Fruit fly (Drosophila melanogaster) whole organism, embryonic: Measurements from ENCODE around the gene dsx.

Experiments
- Ada2b ChIP-seq: fragments of 200-800 bp; sonication (Bioruptor generic); IDR thresholded peaks from 2 replicates; pipeline ENCODE4 v1.3.6; 2022; ENCODE audit warnings: missing biosample characterization, missing genetic modification characterization
- Antp ChIP-seq: fragments of 200-800 bp; sonication (Bioruptor generic); optimal IDR thresholded peaks from 3 replicates; lab custom pipeline; 2016; ENCODE audit warnings: missing biosample characterization, missing genetic modification characterization
- CG10209 ChIP-seq: fragments of 200-800 bp; sonication (Bioruptor generic); optimal IDR thresholded peaks from 3 replicates; lab custom pipeline; 2017; ENCODE audit warnings: missing biosample characterization, mild to moderate bottlenecking, missing genetic modification characterization, missing genetic modification reagents
- CG10959 ChIP-seq: fragments of 200-800 bp; sonication (Bioruptor generic); IDR thresholded peaks from 2 replicates; pipeline ENCODE4 v1.3.6; 2022; ENCODE audit warnings: missing biosample characterization, missing genetic modification characterization
- CG11093 ChIP-seq: fragments of 200-800 bp; sonication (Bioruptor generic); IDR thresholded peaks from 3 replicates; pipeline ENCODE4 v1.3.6; 2022; ENCODE audit warnings: missing biosample characterization, missing genetic modification characterization
- CG11560 ChIP-seq: fragments of 200-800 bp; sonication (Bioruptor generic); IDR thresholded peaks from 3 replicates; pipeline ENCODE4 v1.3.6; 2022; ENCODE audit warnings: missing biosample characterization, missing genetic modification characterization
- CG13287 ChIP-seq: fragments of 200-800 bp; sonication (Bioruptor generic); IDR thresholded peaks from 2 replicates; pipeline ENCODE4 v1.3.6; 2022; ENCODE audit warnings: missing biosample characterization, missing genetic modification characterization; ENCODE audit not compliant: partially characterized antibody
- CG14014 ChIP-seq: fragments of 200-800 bp; sonication (Bioruptor generic); IDR thresholded peaks from 2 replicates; pipeline ENCODE4 v1.3.6; 2022; ENCODE audit warnings: missing biosample characterization, missing genetic modification characterization
- CG1602 ChIP-seq: fragments of 200-800 bp; sonication (Bioruptor generic); optimal IDR thresholded peaks from 3 replicates; lab custom pipeline; 2016; ENCODE audit warnings: missing biosample characterization, missing genetic modification characterization
- CG16863 ChIP-seq: fragments of 200-800 bp; sonication (Bioruptor generic); optimal IDR thresholded peaks from 3 replicates; lab custom pipeline; 2016; ENCODE audit warnings: missing biosample characterization, missing genetic modification characterization
- CG18599 ChIP-seq: fragments of 200-800 bp; sonication (Bioruptor generic); optimal IDR thresholded peaks from 3 replicates; lab custom pipeline; 2017; ENCODE audit warnings: missing biosample characterization, missing genetic modification characterization, mild to moderate bottlenecking, moderate library complexity, missing genetic modification reagents
- CG31224 ChIP-seq: fragments of 200-800 bp; sonication (Bioruptor generic); IDR thresholded peaks from 2 replicates; pipeline ENCODE4 v1.3.6; 2022; ENCODE audit warnings: missing biosample characterization, missing genetic modification characterization
- CG31441 ChIP-seq: fragments of 200-800 bp; sonication (Bioruptor generic); IDR thresholded peaks from 2 replicates; pipeline ENCODE4 v1.3.6; 2022; ENCODE audit warnings: missing biosample characterization, missing genetic modification characterization
- CG4424 ChIP-seq: fragments of 200-800 bp; sonication (Bioruptor generic); optimal IDR thresholded peaks from 3 replicates; lab custom pipeline; 2016; ENCODE audit warnings: missing biosample characterization, missing genetic modification characterization
- CG5953 ChIP-seq: fragments of 200-800 bp; sonication (Bioruptor generic); IDR thresholded peaks from 2 replicates; pipeline ENCODE4 v1.3.6; 2022; ENCODE audit warnings: missing biosample characterization, missing genetic modification characterization
- CG6689 ChIP-seq: fragments of 200-800 bp; sonication (Bioruptor generic); IDR thresholded peaks from 2 replicates; pipeline ENCODE4 v1.3.6; 2022; ENCODE audit warnings: missing biosample characterization, missing genetic modification characterization
- CG8281 ChIP-seq: fragments of 200-800 bp; sonication (Bioruptor generic); optimal IDR thresholded peaks from 2 replicates; lab custom pipeline; 2018; ENCODE audit warnings: missing biosample characterization, mild to moderate bottlenecking, missing genetic modification characterization, moderate library complexity
- CG9609 ChIP-seq: fragments of 200-800 bp; sonication (Bioruptor generic); optimal IDR thresholded peaks from 3 replicates; lab custom pipeline; 2016; ENCODE audit warnings: missing biosample characterization, missing genetic modification characterization
- CG9727 ChIP-seq: fragments of 200-800 bp; sonication (Bioruptor generic); optimal IDR thresholded peaks from 3 replicates; lab custom pipeline; 2017; ENCODE audit warnings: missing biosample characterization, mild to moderate bottlenecking, missing genetic modification characterization
- CHES-1-like ChIP-seq: fragments of 200-800 bp; sonication (Bioruptor generic); optimal IDR thresholded peaks from 2 replicates; lab custom pipeline; 2016; ENCODE audit warnings: missing biosample characterization, missing genetic modification characterization
- CrebB ChIP-seq: fragments of 200-800 bp; sonication (Bioruptor generic); optimal IDR thresholded peaks from 3 replicates; lab custom pipeline; 2018; ENCODE audit warnings: missing biosample characterization, mild to moderate bottlenecking, missing genetic modification characterization
- Dad ChIP-seq: fragments of 200-800 bp; sonication (Bioruptor generic); optimal IDR thresholded peaks from 3 replicates; lab custom pipeline; 2016; ENCODE audit warnings: missing biosample characterization, missing genetic modification characterization
- Dip3 ChIP-seq: fragments of 200-800 bp; sonication (Bioruptor generic); optimal IDR thresholded peaks from 3 replicates; lab custom pipeline; 2016; ENCODE audit warnings: missing biosample characterization, missing genetic modification characterization
- HLH4C ChIP-seq: fragments of 200-800 bp; sonication (Bioruptor generic); IDR thresholded peaks from 3 replicates; pipeline ENCODE4 v1.3.6; 2022; ENCODE audit warnings: missing biosample characterization, missing genetic modification characterization; ENCODE audit not compliant: partially characterized antibody
- HLH54F ChIP-seq: fragments of 200-800 bp; sonication (Bioruptor generic); optimal IDR thresholded peaks from 3 replicates; lab custom pipeline; 2016; ENCODE audit warnings: missing biosample characterization, missing genetic modification characterization
- Jarid2 ChIP-seq: fragments of 200-800 bp; sonication (Bioruptor generic); optimal IDR thresholded peaks from 3 replicates; lab custom pipeline; 2017; ENCODE audit warnings: mild to moderate bottlenecking, missing biosample characterization, missing genetic modification reagents, missing genetic modification characterization
- MBD-R2 ChIP-seq: fragments of 200-800 bp; sonication (Bioruptor generic); IDR thresholded peaks from 2 replicates; pipeline ENCODE4 v1.3.6; 2022; ENCODE audit warnings: missing biosample characterization, missing genetic modification characterization
- Mes4 ChIP-seq: fragments of 200-800 bp; sonication (Bioruptor generic); optimal IDR thresholded peaks from 2 replicates; lab custom pipeline; 2016; ENCODE audit warnings: missing biosample characterization, missing genetic modification characterization
- NK7.1 ChIP-seq: fragments of 200-800 bp; sonication (Bioruptor generic); optimal IDR thresholded peaks from 3 replicates; lab custom pipeline; 2016; ENCODE audit warnings: missing biosample characterization, missing genetic modification characterization
- Pdp1 ChIP-seq, 2 experiments: fragments of 200-800 bp; sonication (Bioruptor generic); optimal IDR thresholded peaks; 3 replicates each; lab custom pipeline; 2016; ENCODE audit warnings: missing biosample characterization in 2 of 2, missing genetic modification characterization in 2 of 2, mild to moderate bottlenecking in 1 of 2, moderate library complexity in 1 of 2
- Spps ChIP-seq: fragments of 200-800 bp; sonication (Bioruptor generic); optimal IDR thresholded peaks from 2 replicates; lab custom pipeline; 2018; ENCODE audit warnings: missing biosample characterization, mild to moderate bottlenecking, missing genetic modification characterization
- TFAM ChIP-seq: fragments of 200-800 bp; sonication (Bioruptor generic); optimal IDR thresholded peaks from 2 replicates; lab custom pipeline; 2017; ENCODE audit warnings: missing biosample characterization, missing genetic modification characterization, inconsistent platforms
- al ChIP-seq: fragments of 200-800 bp; sonication (Bioruptor generic); IDR thresholded peaks from 2 replicates; pipeline ENCODE4 v1.3.6; 2022; ENCODE audit warnings: missing biosample characterization, missing genetic modification characterization
- bigmax ChIP-seq: fragments of 200-800 bp; sonication (Bioruptor generic); optimal IDR thresholded peaks from 2 replicates; lab custom pipeline; 2018; ENCODE audit warnings: missing biosample characterization, mild to moderate bottlenecking, missing genetic modification characterization
- bsh ChIP-seq, 2 experiments: fragments of 200-800 bp; sonication (Bioruptor generic); optimal IDR thresholded peaks; 2 replicates each; lab custom pipeline; 2017 to 2018; ENCODE audit warnings: mild to moderate bottlenecking in 2 of 2, missing biosample characterization in 2 of 2, missing genetic modification characterization in 2 of 2, moderate library complexity in 1 of 2
- danr ChIP-seq: fragments of 200-800 bp; sonication (Bioruptor generic); IDR thresholded peaks from 2 replicates; pipeline ENCODE4 v1.3.6; 2022; ENCODE audit warnings: missing biosample characterization, missing genetic modification characterization
- ems ChIP-seq: fragments of 200-800 bp; sonication (Bioruptor generic); optimal IDR thresholded peaks from 3 replicates; lab custom pipeline; 2016; ENCODE audit warnings: missing biosample characterization, missing genetic modification characterization
- gcm2 ChIP-seq: fragments of 200-800 bp; sonication (Bioruptor generic); optimal IDR thresholded peaks from 2 replicates; lab custom pipeline; 2016; ENCODE audit warnings: missing biosample characterization, missing genetic modification characterization
- gro ChIP-seq: fragments of 200-800 bp; sonication (Bioruptor generic); optimal IDR thresholded peaks from 2 replicates; lab custom pipeline; 2016; ENCODE audit warnings: missing biosample characterization, missing genetic modification characterization
- insv ChIP-seq, 2 experiments: fragments of 200-800 bp; sonication (Bioruptor generic); optimal IDR thresholded peaks; 3 replicates each; lab custom pipeline; 2016 to 2018; ENCODE audit warnings: missing biosample characterization in 2 of 2, missing genetic modification characterization in 2 of 2
- jing ChIP-seq: fragments of 200-800 bp; sonication (Bioruptor generic); optimal IDR thresholded peaks from 2 replicates; lab custom pipeline; 2018; ENCODE audit warnings: missing biosample characterization, mild to moderate bottlenecking, missing genetic modification characterization
- jumu ChIP-seq: fragments of 200-800 bp; sonication (Bioruptor generic); optimal IDR thresholded peaks from 3 replicates; lab custom pipeline; 2016; ENCODE audit warnings: missing biosample characterization, missing genetic modification characterization
- luna ChIP-seq: fragments of 200-800 bp; sonication (Bioruptor generic); optimal IDR thresholded peaks from 2 replicates; lab custom pipeline; 2016; ENCODE audit warnings: missing biosample characterization, missing genetic modification characterization
- otp ChIP-seq: fragments of 200-800 bp; sonication (Bioruptor generic); IDR thresholded peaks from 3 replicates; pipeline ENCODE4, ENCODE4 v1.3.6; 2022; ENCODE audit warnings: missing biosample characterization, missing genetic modification characterization
- pan ChIP-seq, 4 experiments: fragments of >200 bp in 3 of 4; fragments of 200-800 bp in 1 of 4; sonication (Bioruptor generic) in 1 of 4; optimal IDR thresholded peaks in 3 of 4; IDR thresholded peaks in 1 of 4; 2 replicates each; pipeline versions ENCODE4 v1.3.6 to Lab custom; 2017 to 2022; ENCODE audit warnings: missing biosample characterization in 2 of 4, missing genetic modification characterization in 2 of 4, mixed read lengths in 1 of 4
- repo ChIP-seq: fragments of 200-800 bp; sonication (Bioruptor generic); optimal IDR thresholded peaks from 2 replicates; lab custom pipeline; 2016; ENCODE audit warnings: missing biosample characterization, missing genetic modification characterization
- slbo ChIP-seq: fragments of 200-800 bp; sonication (Bioruptor generic); IDR thresholded peaks from 2 replicates; pipeline ENCODE4 v1.3.6; 2022; ENCODE audit warnings: missing biosample characterization, missing genetic modification characterization
- tio ChIP-seq: fragments of 200-800 bp; sonication (Bioruptor generic); optimal IDR thresholded peaks from 2 replicates; lab custom pipeline; 2017; ENCODE audit warnings: missing biosample characterization, missing genetic modification characterization, inconsistent platforms
- tup ChIP-seq: fragments of 200-800 bp; sonication (Bioruptor generic); optimal IDR thresholded peaks from 2 replicates; lab custom pipeline; 2016; ENCODE audit warnings: missing biosample characterization, mild to moderate bottlenecking, missing genetic modification characterization, moderate library complexity
- vnd ChIP-seq: fragments of 200-800 bp; sonication (Bioruptor generic); IDR thresholded peaks from 3 replicates; pipeline ENCODE4 v1.3.6; 2022; ENCODE audit warnings: missing biosample characterization, missing genetic modification characterization; ENCODE audit not compliant: partially characterized antibody
- wdn ChIP-seq: fragments of 200-800 bp; sonication (Bioruptor generic); IDR thresholded peaks from 2 replicates; pipeline ENCODE4 v1.3.6; 2022; ENCODE audit warnings: missing biosample characterization, missing genetic modification characterization

dsx gene

dm6 chr3R:7895457-7895856, 71.8 kb downstream of the dsx start (continued):
- TF ChIP-seq HLH54F (GFP tag; lab: Kevin White, UChicago), result peak; percentile 40
- peak; percentile 39 for TF ChIP-seq jumu
- no peak for TF ChIP-seq Jarid2 (GFP tag; lab: Kevin White, UChicago)
- no peak for TF ChIP-seq CG9609 (GFP tag; lab: Kevin White, UChicago)
- TF ChIP-seq CG1602 (GFP tag; lab: Kevin White, UChicago), result peak; percentile 35
- peak; percentile 48 for TF ChIP-seq Antp
- TF ChIP-seq CG18599 (GFP tag; lab: Kevin White, UChicago), result no peak
- TF ChIP-seq insv (GFP tag; optimal IDR thresholded peaks at IDR 0.05; lab: Kevin White, UChicago), result no peak
- TF ChIP-seq Pdp1 (GFP tag; optimal IDR thresholded peaks at IDR 0.05; lab: Kevin White, UChicago), result peak; percentile 59 to 66
- no peak for TF ChIP-seq CG11560 (tag; lab: Robert Waterston, UW)
- TF ChIP-seq CG6689 (GFP tag; lab: Robert Waterston, UW), result peak; percentile 67
- no peak for TF ChIP-seq otp (GFP tag; lab: Robert Waterston, UW)
- TF ChIP-seq Dip3 (GFP tag; lab: Kevin White, UChicago), result peak; percentile 51
- no peak for TF ChIP-seq vnd (GFP tag; lab: Robert Waterston, UW)
- TF ChIP-seq jing (GFP tag; lab: Kevin White, UChicago), result no peak
- TF ChIP-seq TFAM (GFP tag; lab: Kevin White, UChicago), result no peak
- TF ChIP-seq ems (GFP tag; lab: Kevin White, UChicago), result peak; percentile 30
- no peak for TF ChIP-seq gcm2
- no peak for TF ChIP-seq NK7.1 (GFP tag; lab: Kevin White, UChicago)
- peak; percentile 64; the same call in 1 of the 2 replicates for TF ChIP-seq wdn (GFP tag; lab: Robert Waterston, UW)
- TF ChIP-seq CG9727 (GFP tag; lab: Kevin White, UChicago), result no peak
- no peak for TF ChIP-seq CG13287 (GFP tag; lab: Robert Waterston, UW)
- no peak for TF ChIP-seq tup (GFP tag; lab: Kevin White, UChicago)
- peak in 1 of 2 experiments; percentile 73 for TF ChIP-seq bsh (GFP tag; optimal IDR thresholded peaks at IDR 0.05; lab: Kevin White, UChicago)
- TF ChIP-seq CG31441 (GFP tag; lab: Robert Waterston, UW), result no peak
- TF ChIP-seq slbo, result peak; percentile 83
- peak; percentile 82 for TF ChIP-seq al (GFP tag; lab: Robert Waterston, UW)
- TF ChIP-seq CG10959 (GFP tag; lab: Robert Waterston, UW), result no peak
- TF ChIP-seq CG5953 (GFP tag; lab: Robert Waterston, UW), result peak; percentile 33; the same call in 1 of the 2 replicates
- TF ChIP-seq Ada2b (GFP tag; lab: Robert Waterston, UW), result peak; percentile 88
- no peak for TF ChIP-seq luna (GFP tag; lab: Kevin White, UChicago)
- no peak for TF ChIP-seq repo (GFP tag; lab: Kevin White, UChicago)
- TF ChIP-seq CG8281 (tag; lab: Kevin White, UChicago), result no peak
- peak; percentile 65 for TF ChIP-seq CrebB (tag; lab: Kevin White, UChicago)
- peak; percentile 84 for TF ChIP-seq CG14014
- TF ChIP-seq pan (optimal IDR thresholded peaks at IDR 0.05; lab: Kevin White, UChicago), result no peak
- TF ChIP-seq pan (GFP tag; optimal IDR thresholded peaks at IDR 0.05 in 1 of 2, IDR thresholded peaks at IDR 0.05 in 1 of 2), result peak in 1 of 2 experiments; percentile 82
- TF ChIP-seq MBD-R2 (GFP tag; lab: Robert Waterston, UW), result peak; percentile 30; the same call in 1 of the 2 replicates
- peak; percentile 50; the same call in 1 of the 3 replicates for TF ChIP-seq CG11093 (GFP tag; lab: Robert Waterston, UW)
- TF ChIP-seq bigmax (GFP tag; lab: Kevin White, UChicago), result no peak
- peak; percentile 83 for TF ChIP-seq gro (GFP tag; lab: Kevin White, UChicago)
- TF ChIP-seq CG10209, result peak; percentile 62
- no peak for TF ChIP-seq CG16863 (GFP tag; lab: Kevin White, UChicago)
- peak; percentile 42 for TF ChIP-seq Dad
- TF ChIP-seq CG31224 (GFP tag; lab: Robert Waterston, UW), result peak; percentile 42; the same call in 1 of the 2 replicates
- peak; percentile 40; the same call in 1 of the 2 replicates for TF ChIP-seq danr (GFP tag; lab: Robert Waterston, UW)
- TF ChIP-seq CG4424 (GFP tag; lab: Kevin White, UChicago), result no peak
- no peak for TF ChIP-seq HLH4C (GFP tag; lab: Robert Waterston, UW)
- TF ChIP-seq tio, result peak; percentile 61
- TF ChIP-seq Mes4, result no peak
- no peak for TF ChIP-seq CHES-1-like (GFP tag; lab: Kevin White, UChicago)
- no peak for TF ChIP-seq Spps (tag; lab: Kevin White, UChicago)
